Fruit fly (Drosophila melanogaster) whole organism, adult: ENCODE results near the gene RpL10Ab.

Experiments used
- CG12768 ChIP-seq: fragments of 200-800 bp; sonication (Bioruptor generic); optimal IDR thresholded peaks from 2 replicates; lab custom pipeline; 2017; ENCODE audit warnings: missing biosample characterization, missing genetic modification characterization, mild to moderate bottlenecking, moderate library complexity, missing genetic modification reagents
- CG1620 ChIP-seq: fragments of 200-800 bp; sonication (Bioruptor generic); optimal IDR thresholded peaks from 2 replicates; lab custom pipeline; 2016; ENCODE audit warnings: missing biosample characterization, missing genetic modification characterization
- CG5204 ChIP-seq: fragments of 200-800 bp; sonication (Bioruptor generic); optimal IDR thresholded peaks from 2 replicates; lab custom pipeline; 2016; ENCODE audit warnings: missing biosample characterization, missing genetic modification characterization
- CG7101 ChIP-seq: fragments of 200-800 bp; sonication (Bioruptor generic); optimal IDR thresholded peaks from 2 replicates; lab custom pipeline; 2018; ENCODE audit warnings: missing biosample characterization, mild to moderate bottlenecking, missing genetic modification characterization, moderate library complexity
- Clk ChIP-seq: fragments of 200-800 bp; sonication (Bioruptor generic); optimal IDR thresholded peaks from 2 replicates; lab custom pipeline; 2017; ENCODE audit warnings: missing biosample characterization, missing genetic modification characterization
- Hr96 ChIP-seq: fragments of 200-800 bp; sonication (Bioruptor generic); optimal IDR thresholded peaks from 2 replicates; lab custom pipeline; 2016; ENCODE audit warnings: missing biosample characterization, missing genetic modification characterization
- kay ChIP-seq: fragments of 200-800 bp; sonication (Bioruptor generic); peaks from one replicate; lab custom pipeline; 2016; ENCODE audit warnings: missing biosample characterization, missing genetic modification characterization, borderline replicate concordance

dm6 chr3L:11852924-11853323 is 30.3 kb downstream of the RpL10Ab start:
- no peak for TF ChIP-seq CG7101 (tag; lab: Kevin White, UChicago)
- TF ChIP-seq kay, result no peak
- TF ChIP-seq CG12768 (GFP tag; lab: Kevin White, UChicago), result no peak
- TF ChIP-seq Hr96 (GFP tag; lab: Kevin White, UChicago), result no peak
- no peak for TF ChIP-seq Clk (GFP tag; lab: Kevin White, UChicago)
- no peak for TF ChIP-seq CG1620
- TF ChIP-seq CG5204 (GFP tag; lab: Kevin White, UChicago), result no peak
